Fruit fly (Drosophila melanogaster): ENCODE data around the gene croc.

croc gene

DNA sequence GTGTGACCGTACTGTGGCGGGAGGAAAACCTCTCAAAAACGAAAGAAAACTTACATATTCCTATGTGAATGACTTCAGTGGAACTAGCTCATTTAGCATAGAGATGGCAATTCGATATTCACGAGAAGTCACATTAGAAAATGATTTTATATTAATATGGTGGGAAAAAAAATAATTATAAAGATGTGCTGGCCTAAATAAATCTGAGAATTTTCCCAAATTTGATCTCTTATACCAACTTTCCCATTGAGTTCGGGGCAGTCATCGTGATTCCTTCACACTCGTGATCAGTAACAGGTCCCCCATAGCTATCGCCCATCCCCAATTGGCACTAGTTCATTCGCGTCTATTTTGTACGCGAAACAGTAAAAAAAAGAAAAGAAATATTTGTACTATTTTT, 43.2 kb downstream of the croc start, which contains the start of the genes barc and Aef1 (continued):
- TF ChIP-seq CG32772 (GFP tag; IDR thresholded peaks at IDR 0.05) (peak; percentile 87), CG8944 (GFP tag; optimal IDR thresholded peaks at IDR 0.05) (peak; percentile 86), Optix (GFP tag; IDR thresholded peaks at IDR 0.05) (peak; percentile 87), CG6175 (GFP tag; IDR thresholded peaks at IDR 0.05) (peak; percentile 71), gt (GFP tag; IDR thresholded peaks at IDR 0.05) (peak; percentile 58; the same call in 1 of the 2 replicates), CG13624 (GFP tag; optimal IDR thresholded peaks at IDR 0.05) (peak; percentile 81), esg (GFP tag; conservative IDR thresholded peaks at IDR 0.05) (peak; percentile 88), CG8281 (tag; optimal IDR thresholded peaks at IDR 0.05) (peak; percentile 32), CG1792 (GFP tag; optimal IDR thresholded peaks at IDR 0.05) (peak; percentile 63), Hr3 (GFP tag; optimal IDR thresholded peaks at IDR 0.05) (peak; percentile 92), Hmr (GFP tag; optimal IDR thresholded peaks at IDR 0.05) (peak; percentile 87), lov (optimal IDR thresholded peaks at IDR 0.05) (no peak), lov (GFP tag; IDR thresholded peaks at IDR 0.05) (no peak), sisA (GFP tag; IDR thresholded peaks at IDR 0.05) (peak; percentile 93), yki (optimal IDR thresholded peaks at IDR 0.05) (no peak), sima (GFP tag; optimal IDR thresholded peaks at IDR 0.05) (peak; percentile 17), CG2889 (GFP tag; IDR thresholded peaks at IDR 0.05) (peak; percentile 71; the same call in 2 of the 3 replicates), CG10209 (GFP tag; optimal IDR thresholded peaks at IDR 0.05) (peak; percentile 84), ham (GFP tag; IDR thresholded peaks at IDR 0.05) (0 out of 2 replicates have a peak, but pooled peaks have one; percentile 30), Hand (GFP tag; optimal IDR thresholded peaks at IDR 0.05) (no peak), eve (GFP tag; optimal IDR thresholded peaks at IDR 0.05) (no peak), CG10565 (GFP tag; optimal IDR thresholded peaks at IDR 0.05) (peak; percentile 46), CG12942 (GFP tag; optimal IDR thresholded peaks at IDR 0.05) (peak; percentile 90), stwl (tag; optimal IDR thresholded peaks at IDR 0.05) (peak; percentile 70), hkb (optimal IDR thresholded peaks at IDR 0.05) (no peak), hkb (GFP tag; IDR thresholded peaks at IDR 0.05) (peak; percentile 74), chm (GFP tag; IDR thresholded peaks at IDR 0.05) (no peak), CG2129 (GFP tag; IDR thresholded peaks at IDR 0.05; ENCODE audit: partially characterized antibody) (peak; percentile 82), usp (GFP tag; optimal IDR thresholded peaks at IDR 0.05) (no peak), CG31388 (GFP tag; optimal IDR thresholded peaks at IDR 0.05) (peak; percentile 79), CG4820 (GFP tag; optimal IDR thresholded peaks at IDR 0.05) (peak; percentile 87), CG4424 (GFP tag; optimal IDR thresholded peaks at IDR 0.05) (peak; percentile 90), CG9727 (GFP tag; optimal IDR thresholded peaks at IDR 0.05) (peak; percentile 83), peb (GFP tag; IDR thresholded peaks at IDR 0.05) (peak; percentile 64), CG10147 (GFP tag; optimal IDR thresholded peaks at IDR 0.05) (peak; percentile 84), crp (GFP tag; optimal IDR thresholded peaks at IDR 0.05) (peak in 1 of 2 experiments; percentile 39), dan (GFP tag; IDR thresholded peaks at IDR 0.05) (peak; percentile 84), CG7928 (GFP tag; optimal IDR thresholded peaks at IDR 0.05) (peak; percentile 63), CG12391 (tag; optimal IDR thresholded peaks at IDR 0.05) (peak; percentile 90), gfzf (GFP tag; optimal IDR thresholded peaks at IDR 0.05) (peak; percentile 78), CG4730 (GFP tag; IDR thresholded peaks at IDR 0.05) (peak; percentile 76), CG14710 (tag; optimal IDR thresholded peaks at IDR 0.05) (peak; percentile 90), E2f1 (GFP tag; IDR thresholded peaks at IDR 0.05) (peak; percentile 86), CG3407 (GFP tag; optimal IDR thresholded peaks at IDR 0.05) (peak; percentile 66), Ada2b (GFP tag; IDR thresholded peaks at IDR 0.05) (peak; percentile 70), CG11696 (GFP tag; IDR thresholded peaks at IDR 0.05) (peak; percentile 49), lab (GFP tag; optimal IDR thresholded peaks at IDR 0.05) (peak; percentile 82), Mrtf (GFP tag; IDR thresholded peaks at IDR 0.05) (peak; percentile 81), so (GFP tag; IDR thresholded peaks at IDR 0.05) (peak; percentile 76; the same call in 1 of the 3 replicates), CG5245 (GFP tag; optimal IDR thresholded peaks at IDR 0.05) (peak; percentile 66), Bgb (GFP tag; IDR thresholded peaks at IDR 0.05; ENCODE audit: partially characterized antibody) (peak; percentile 82), CG10267 (tag; optimal IDR thresholded peaks at IDR 0.05) (peak; percentile 76)
